Worm (Caenorhabditis elegans) whole organism, late embryonic: ENCODE data around the gene pcp-5.

Source experiments
- C08G9.2 ChIP-seq: sonication (generic microtip); optimal IDR thresholded peaks from 2 replicates; lab custom pipeline; 2016; ENCODE audit warnings: mild to moderate bottlenecking, missing genetic modification characterization, moderate library complexity, missing compliant biosample characterization
- K09A11.1 ChIP-seq: sonication (generic microtip); optimal IDR thresholded peaks from 2 replicates; lab custom pipeline; 2017; ENCODE audit warnings: antibody characterized with exemption, mild to moderate bottlenecking, missing genetic modification characterization, missing compliant biosample characterization; ENCODE audit not compliant: insufficient read depth
- T23F11.4 ChIP-seq: fragments of 200-800 bp; sonication (Bioruptor generic); optimal IDR thresholded peaks from 2 replicates; lab custom pipeline; 2018; ENCODE audit warnings: mild to moderate bottlenecking, missing genetic modification characterization, missing compliant biosample characterization
- Y22D7AL.16 ChIP-seq: sonication (generic microtip); optimal IDR thresholded peaks from 2 replicates; lab custom pipeline; 2016; ENCODE audit warnings: missing genetic modification characterization, missing compliant biosample characterization
- ama-1 ChIP-seq: fragments of 150-350 bp; optimal IDR thresholded peaks from 2 replicates; lab custom pipeline; 2014
- ceh-14 ChIP-seq: sonication (generic microtip); optimal IDR thresholded peaks from 2 replicates; lab custom pipeline; 2016; ENCODE audit warnings: missing genotype, missing genetic modification characterization, missing compliant biosample characterization
- ceh-18 ChIP-seq: sonication (generic microtip); optimal IDR thresholded peaks from 2 replicates; lab custom pipeline; 2016; ENCODE audit warnings: missing genetic modification characterization, missing compliant biosample characterization
- ceh-19 ChIP-seq: fragments of 200-800 bp; sonication (Bioruptor generic); optimal IDR thresholded peaks from 2 replicates; lab custom pipeline; 2018; ENCODE audit warnings: mild to moderate bottlenecking, missing genetic modification characterization, missing compliant biosample characterization
- ceh-22 ChIP-seq: sonication (generic microtip); optimal IDR thresholded peaks from 2 replicates; lab custom pipeline; 2017; ENCODE audit warnings: missing biosample characterization, missing genetic modification characterization
- ceh-24 ChIP-seq: sonication (generic microtip); optimal IDR thresholded peaks from 2 replicates; lab custom pipeline; 2016; ENCODE audit warnings: mild to moderate bottlenecking, missing genetic modification characterization, missing compliant biosample characterization
- ceh-30 ChIP-seq: fragments of 150-350 bp; optimal IDR thresholded peaks from 2 replicates; lab custom pipeline; 2014; ENCODE audit warnings: missing biosample characterization, missing genetic modification characterization
- ceh-31 ChIP-seq: sonication (generic microtip); optimal IDR thresholded peaks from 2 replicates; lab custom pipeline; 2016; ENCODE audit warnings: missing genetic modification characterization, missing compliant biosample characterization
- ceh-34 ChIP-seq: sonication (generic microtip); optimal IDR thresholded peaks from 2 replicates; lab custom pipeline; 2016; ENCODE audit warnings: mild to moderate bottlenecking, missing genetic modification characterization, missing compliant biosample characterization
- ceh-45 ChIP-seq: fragments of 200-800 bp; sonication (Bioruptor generic); IDR thresholded peaks from 2 replicates; pipeline ENCODE4 v1.3.6; 2022; ENCODE audit warnings: missing genetic modification reagents, missing genetic modification characterization, missing compliant biosample characterization
- ceh-48 ChIP-seq: sonication (generic microtip); optimal IDR thresholded peaks from 2 replicates; lab custom pipeline; 2016; ENCODE audit warnings: missing genetic modification characterization, inconsistent platforms, missing compliant biosample characterization
- ceh-6 ChIP-seq: fragments of 200-800 bp; sonication (Bioruptor generic); optimal IDR thresholded peaks from 2 replicates; lab custom pipeline; 2018; ENCODE audit warnings: mild to moderate bottlenecking, missing genetic modification characterization, missing compliant biosample characterization
- dmd-4 ChIP-seq: sonication (generic microtip); optimal IDR thresholded peaks from 2 replicates; lab custom pipeline; 2016; ENCODE audit warnings: borderline replicate concordance, missing genetic modification characterization, missing compliant biosample characterization
- dve-1 ChIP-seq: sonication (generic microtip); optimal IDR thresholded peaks from 2 replicates; lab custom pipeline; 2017; ENCODE audit warnings: antibody characterized with exemption, mild to moderate bottlenecking, missing genetic modification characterization, missing compliant biosample characterization
- elt-2 ChIP-seq: sonication (generic microtip); optimal IDR thresholded peaks from 2 replicates; lab custom pipeline; 2016; ENCODE audit warnings: missing genetic modification reagents, missing genetic modification characterization, missing compliant biosample characterization
- elt-4 ChIP-seq: sonication (generic microtip); optimal IDR thresholded peaks from 2 replicates; lab custom pipeline; 2016; ENCODE audit warnings: missing genetic modification characterization, missing compliant biosample characterization
- eyg-1 ChIP-seq: sonication (generic microtip); optimal IDR thresholded peaks from 2 replicates; lab custom pipeline; 2016; ENCODE audit warnings: missing genotype, missing genetic modification characterization, missing compliant biosample characterization
- fkh-10 ChIP-seq: fragments of 150-350 bp; optimal IDR thresholded peaks from 2 replicates; lab custom pipeline; 2014; ENCODE audit warnings: missing biosample characterization, missing genetic modification reagents, missing genetic modification characterization
- fkh-6 ChIP-seq: sonication (generic microtip); optimal IDR thresholded peaks from 2 replicates; lab custom pipeline; 2016; ENCODE audit warnings: missing genetic modification characterization, missing compliant biosample characterization
- gmeb-2 ChIP-seq: sonication (generic microtip); optimal IDR thresholded peaks from 2 replicates; lab custom pipeline; 2016; ENCODE audit warnings: missing genetic modification characterization, inconsistent platforms, missing compliant biosample characterization
- hlh-15 ChIP-seq: sonication (generic microtip); optimal IDR thresholded peaks from 2 replicates; lab custom pipeline; 2016; ENCODE audit warnings: missing genetic modification characterization, missing compliant biosample characterization
- hlh-6 ChIP-seq: sonication (generic microtip); optimal IDR thresholded peaks from 2 replicates; lab custom pipeline; 2016; ENCODE audit warnings: missing genotype, missing genetic modification characterization, missing compliant biosample characterization
- hlh-8 ChIP-seq: sonication (generic microtip); optimal IDR thresholded peaks from 2 replicates; lab custom pipeline; 2016; ENCODE audit warnings: missing genotype, missing genetic modification characterization, missing compliant biosample characterization
- lim-6 ChIP-seq: sonication (generic microtip); optimal IDR thresholded peaks from 2 replicates; lab custom pipeline; 2016; ENCODE audit warnings: missing genetic modification characterization, missing compliant biosample characterization
- madf-2 ChIP-seq: sonication (generic microtip); optimal IDR thresholded peaks from 2 replicates; lab custom pipeline; 2017; ENCODE audit warnings: missing genetic modification characterization, missing compliant biosample characterization
- mec-3 ChIP-seq: sonication (generic microtip); optimal IDR thresholded peaks from 2 replicates; lab custom pipeline; 2016; ENCODE audit warnings: borderline replicate concordance, missing genetic modification characterization, missing compliant biosample characterization
- nhr-11 ChIP-seq: fragments of 150-350 bp; optimal IDR thresholded peaks from 2 replicates; lab custom pipeline; 2014; ENCODE audit warnings: missing biosample characterization, missing genetic modification characterization
- npax-4 ChIP-seq: sonication (generic microtip); optimal IDR thresholded peaks from 2 replicates; lab custom pipeline; 2016; ENCODE audit warnings: missing genetic modification characterization, missing compliant biosample characterization
- odd-2 ChIP-seq: sonication (generic microtip); optimal IDR thresholded peaks from 2 replicates; lab custom pipeline; 2017; ENCODE audit warnings: antibody characterized with exemption, mild to moderate bottlenecking, missing genetic modification characterization, missing compliant biosample characterization
- pag-3 ChIP-seq: sonication (generic microtip); optimal IDR thresholded peaks from 2 replicates; lab custom pipeline; 2016; ENCODE audit warnings: missing compliant biosample characterization, missing genetic modification characterization, borderline replicate concordance
- pha-2 ChIP-seq: sonication (generic microtip); optimal IDR thresholded peaks from 2 replicates; lab custom pipeline; 2017; ENCODE audit warnings: mild to moderate bottlenecking, missing genetic modification characterization, missing compliant biosample characterization
- pha-4 ChIP-seq: fragments of 150-350 bp; optimal IDR thresholded peaks from 2 replicates; lab custom pipeline; 2018; ENCODE audit warnings: missing biosample characterization, missing genetic modification reagents, missing genetic modification characterization
- pqm-1 ChIP-seq: sonication (generic microtip); optimal IDR thresholded peaks from 2 replicates; lab custom pipeline; 2016; ENCODE audit warnings: missing genetic modification characterization, missing compliant biosample characterization
- pros-1 ChIP-seq: fragments of 150-350 bp; optimal IDR thresholded peaks from 2 replicates; lab custom pipeline; 2014; ENCODE audit warnings: missing biosample characterization, missing genetic modification reagents, missing genetic modification characterization
- rnt-1 ChIP-seq: sonication (generic microtip); optimal IDR thresholded peaks from 2 replicates; lab custom pipeline; 2016; ENCODE audit warnings: missing genetic modification characterization, missing compliant biosample characterization
- sdc-2 ChIP-seq: sonication (generic microtip); optimal IDR thresholded peaks from 2 replicates; lab custom pipeline; 2016; ENCODE audit warnings: missing genotype, missing genetic modification characterization, missing compliant biosample characterization
- sox-2 ChIP-seq: fragments of 200-800 bp; sonication (Bioruptor generic); IDR thresholded peaks from 2 replicates; pipeline ENCODE4 v1.3.6; 2022; ENCODE audit warnings: missing genetic modification reagents, missing genetic modification characterization, missing compliant biosample characterization
- sox-4 ChIP-seq: sonication (generic microtip); optimal IDR thresholded peaks from 2 replicates; lab custom pipeline; 2017; ENCODE audit warnings: mild to moderate bottlenecking, missing genetic modification characterization, inconsistent platforms, missing compliant biosample characterization
- syd-9 ChIP-seq: sonication (generic microtip); optimal IDR thresholded peaks from 2 replicates; lab custom pipeline; 2016; ENCODE audit warnings: mild to moderate bottlenecking, missing genetic modification characterization, moderate library complexity, missing compliant biosample characterization
- tbx-2 ChIP-seq: sonication (generic microtip); optimal IDR thresholded peaks from 2 replicates; lab custom pipeline; 2016; ENCODE audit warnings: missing genetic modification characterization, missing compliant biosample characterization
- tbx-7 ChIP-seq: sonication (generic microtip); optimal IDR thresholded peaks from 2 replicates; lab custom pipeline; 2016; ENCODE audit warnings: missing genotype, missing genetic modification characterization, missing compliant biosample characterization
- ttx-3 ChIP-seq: sonication (generic microtip); optimal IDR thresholded peaks from 2 replicates; lab custom pipeline; 2016; ENCODE audit warnings: missing genetic modification reagents, missing genetic modification characterization, missing compliant biosample characterization
- unc-3 ChIP-seq, 2 experiments: fragments of 200-800 bp in 1 of 2; sonication (Bioruptor generic) in 1 of 2; sonication (generic microtip) in 1 of 2; conservative IDR thresholded peaks in 1 of 2; optimal IDR thresholded peaks in 1 of 2; 2 replicates each; pipeline versions ENCODE4 v1.3.6 to Lab custom; 2016 to 2022; ENCODE audit warnings: missing compliant biosample characterization in 2 of 2, missing genetic modification characterization in 2 of 2, missing genetic modification reagents in 1 of 2
- unc-55 ChIP-seq: sonication (generic microtip); optimal IDR thresholded peaks from 2 replicates; lab custom pipeline; 2017; ENCODE audit warnings: missing biosample characterization, missing genetic modification reagents, missing genetic modification characterization
- unc-86 ChIP-seq: sonication (generic microtip); optimal IDR thresholded peaks from 2 replicates; lab custom pipeline; 2016; ENCODE audit warnings: missing genetic modification characterization, missing compliant biosample characterization
- ztf-16 ChIP-seq: sonication (generic microtip); optimal IDR thresholded peaks from 2 replicates; lab custom pipeline; 2017; ENCODE audit warnings: missing genetic modification characterization, missing compliant biosample characterization

The pcp-5 gene

ce11 chrIII:7892333-7892732 is 15.1 kb downstream of the pcp-5 start:
- TF ChIP-seq ama-1 (lab: Kevin White, UChicago) (no peak), sox-4 (no peak), lim-6 (tag; lab: Kevin White, UChicago) (no peak), ceh-14 (tag; lab: Kevin White, UChicago) (no peak), ceh-19 (GFP tag; lab: Kevin White, UChicago) (no peak), T23F11.4 (no peak), pag-3 (no peak), dmd-4 (tag; lab: Kevin White, UChicago) (no peak), tbx-7 (tag; lab: Kevin White, UChicago) (no peak), ceh-34 (tag; lab: Kevin White, UChicago) (no peak), sox-2 (GFP tag; lab: Robert Waterston, UW) (no peak), rnt-1 (tag; lab: Kevin White, UChicago) (no peak), ceh-31 (tag; lab: Kevin White, UChicago) (no peak), Y22D7AL.16 (tag; lab: Kevin White, UChicago) (no peak), fkh-6 (tag; lab: Kevin White, UChicago) (no peak), pha-2 (tag; lab: Kevin White, UChicago) (no peak), C08G9.2 (tag; lab: Kevin White, UChicago) (no peak), ceh-30 (tag; lab: Kevin White, UChicago) (no peak), elt-4 (no peak)

- TF ChIP-seq mec-3 (tag; lab: Kevin White, UChicago) (no peak), hlh-8 (tag; lab: Kevin White, UChicago) (no peak), npax-4 (tag; lab: Kevin White, UChicago) (no peak), gmeb-2 (tag; lab: Kevin White, UChicago) (no peak), ttx-3 (tag; lab: Kevin White, UChicago) (no peak), ceh-22 (no peak), ceh-6 (GFP tag; lab: Kevin White, UChicago) (no peak), K09A11.1 (tag; lab: Kevin White, UChicago) (no peak), nhr-11 (tag; lab: Kevin White, UChicago) (no peak), odd-2 (tag; lab: Kevin White, UChicago) (no peak), lim-6 (tag; lab: Kevin White, UChicago) (no peak), C08G9.2 (tag; lab: Kevin White, UChicago) (no peak), ceh-48 (tag; lab: Kevin White, UChicago) (no peak), eyg-1 (tag; lab: Kevin White, UChicago) (no peak), ceh-18 (peak; percentile 79), ztf-16 (no peak), unc-86 (tag; lab: Kevin White, UChicago) (no peak), syd-9 (tag; lab: Kevin White, UChicago) (peak; percentile 16), pag-3 (no peak), pros-1 (tag; lab: Kevin White, UChicago) (no peak), hlh-15 (no peak), unc-55 (GFP tag; lab: Kevin White, UChicago) (peak; percentile 66), pha-4 (tag; lab: Kevin White, UChicago) (no peak), unc-3 (GFP tag; conservative IDR thresholded peaks at IDR 0.05; lab: Robert Waterston, UW) (no peak), unc-3 (tag; optimal IDR thresholded peaks at IDR 0.05; lab: Kevin White, UChicago) (no peak), tbx-7 (tag; lab: Kevin White, UChicago) (no peak), elt-4 (no peak), hlh-6 (tag; lab: Kevin White, UChicago) (no peak), ceh-45 (GFP tag; lab: Robert Waterston, UW) (no peak), elt-2 (tag; lab: Kevin White, UChicago) (peak; percentile 65), ama-1 (lab: Kevin White, UChicago) (no peak), sdc-2 (tag; lab: Kevin White, UChicago) (no peak), tbx-2 (tag; lab: Kevin White, UChicago) (peak; percentile 63), fkh-10 (GFP tag; lab: Kevin White, UChicago) (no peak), ceh-24 (no peak), madf-2 (tag; lab: Kevin White, UChicago) (no peak), dve-1 (no peak), pqm-1 (no peak), ceh-14 (tag; lab: Kevin White, UChicago) (peak; percentile 36)
These were observed 15.7 kb downstream of the pcp-5 start, which contains the start of the genes ZK688.5 and fahd-1 for ce11 chrIII:7891573-7892306. TSS of gene ZK688.5 (minus strand) at chrIII:7891623. TSS of gene fahd-1 (plus strand) at chrIII:7892256.
